Fruit fly (Drosophila melanogaster) whole organism, wandering third instar larva: ENCODE results near the gene amos.

Experiments used
- Abd-B ChIP-seq: fragments of >200 bp; optimal IDR thresholded peaks from 2 replicates; lab custom pipeline; 2017; ENCODE audit warnings: missing biosample characterization, missing genetic modification characterization
- OdsH ChIP-seq: fragments of 200-800 bp; sonication (Bioruptor generic); optimal IDR thresholded peaks from 2 replicates; lab custom pipeline; 2016; ENCODE audit warnings: missing biosample characterization, mild to moderate bottlenecking, missing genetic modification characterization
- br ChIP-seq: fragments of 200-800 bp; sonication (Bioruptor generic); optimal IDR thresholded peaks from 2 replicates; lab custom pipeline; 2016; ENCODE audit warnings: missing biosample characterization, missing genetic modification characterization
- h ChIP-seq: fragments of 200-800 bp; sonication (Bioruptor generic); optimal IDR thresholded peaks from 3 replicates; lab custom pipeline; 2016; ENCODE audit warnings: missing biosample characterization, mild to moderate bottlenecking, missing genetic modification characterization
- jim ChIP-seq: fragments of 175-275, 200-325 bp; sonication (Bioruptor generic); optimal IDR thresholded peaks from 2 replicates; lab custom pipeline; 2016; ENCODE audit warnings: missing biosample characterization, mild to moderate bottlenecking, missing genetic modification characterization
- psq ChIP-seq: fragments of 200-800 bp; sonication (Bioruptor generic); optimal IDR thresholded peaks from 3 replicates; lab custom pipeline; 2017; ENCODE audit warnings: missing biosample characterization, mild to moderate bottlenecking, missing genetic modification characterization, moderate library complexity
- sage ChIP-seq: fragments of 200-800 bp; sonication (Bioruptor generic); optimal IDR thresholded peaks from 2 replicates; lab custom pipeline; 2016; ENCODE audit warnings: missing biosample characterization, mild to moderate bottlenecking, missing genetic modification characterization

dm6 chr2L:18641087-18641486, 44.4 kb upstream of the amos start:
- TF ChIP-seq psq (GFP tag; lab: Kevin White, UChicago): no peak
- no peak for TF ChIP-seq jim (GFP tag; lab: Kevin White, UChicago)
- no peak for TF ChIP-seq OdsH (GFP tag; lab: Kevin White, UChicago)
- no peak for TF ChIP-seq sage
- no peak for TF ChIP-seq br
- no peak for TF ChIP-seq h (GFP tag; lab: Kevin White, UChicago)
- no peak for TF ChIP-seq Abd-B (GFP tag; lab: Kevin White, UChicago)
